In genomic region chrIII:9631117-9631655, ce11 we compare ENCODE assay signal across 4 worm cellular contexts.
A peak's percentile ranks its signal among the peaks of the same experiment; 100 is the strongest.
TF ChIP-seq lines count a peak whose summit lies in the region.

Gene ubc-7, minus strand, starts transcription at chrIII:9631167.

TF ChIP-seq in whole organism, L2 larva, 48 proteins besides CTCF, POLR2A, EP300 and RAD21 (continues in another document):
- TF ChIP-seq lin-11 (tag; optimal IDR thresholded peaks at IDR 0.05; lab: Kevin White, UChicago), result peak; percentile 81
- TF ChIP-seq mdl-1 (tag; optimal IDR thresholded peaks at IDR 0.05; lab: Kevin White, UChicago), result peak in 1 of 2 experiments; percentile 72
- TF ChIP-seq snpc-4 (tag; optimal IDR thresholded peaks at IDR 0.05; lab: Kevin White, UChicago), result peak; percentile 39
- TF ChIP-seq peb-1 (tag; optimal IDR thresholded peaks at IDR 0.05; lab: Kevin White, UChicago), result no peak
- peak; percentile 97 for TF ChIP-seq blmp-1 (tag; optimal IDR thresholded peaks at IDR 0.05; lab: Kevin White, UChicago; ENCODE audit: insufficient read depth)
- peak; percentile 59 for TF ChIP-seq sem-4 (tag; optimal IDR thresholded peaks at IDR 0.05; lab: Kevin White, UChicago)
- TF ChIP-seq ztf-11 (tag; optimal IDR thresholded peaks at IDR 0.05; lab: Kevin White, UChicago), result no peak
- no peak for TF ChIP-seq dmd-4 (tag; optimal IDR thresholded peaks at IDR 0.05; lab: Kevin White, UChicago)
- TF ChIP-seq ZK546.5 (tag; optimal IDR thresholded peaks at IDR 0.05; lab: Kevin White, UChicago), result peak; percentile 26
- TF ChIP-seq nhr-21 (tag; optimal IDR thresholded peaks at IDR 0.05; lab: Kevin White, UChicago), result peak; percentile 84
- TF ChIP-seq nhr-11 (tag; optimal IDR thresholded peaks at IDR 0.05; lab: Kevin White, UChicago), result no peak
- peak; percentile 83 for TF ChIP-seq C34F6.9 (tag; optimal IDR thresholded peaks at IDR 0.05; lab: Kevin White, UChicago)
- TF ChIP-seq nhr-6 (tag; optimal IDR thresholded peaks at IDR 0.05; lab: Kevin White, UChicago), result peak; percentile 67
- TF ChIP-seq skn-1 (tag; optimal IDR thresholded peaks at IDR 0.05; lab: Kevin White, UChicago), result peak; percentile 60
- TF ChIP-seq mab-5 (tag; optimal IDR thresholded peaks at IDR 0.05; lab: Kevin White, UChicago), result peak; percentile 74
- TF ChIP-seq F13H6.1 (tag; optimal IDR thresholded peaks at IDR 0.05; lab: Kevin White, UChicago), result peak; percentile 64
- TF ChIP-seq alr-1 (tag; optimal IDR thresholded peaks at IDR 0.05; lab: Kevin White, UChicago), result no peak
- TF ChIP-seq ztf-4 (tag; optimal IDR thresholded peaks at IDR 0.05; lab: Kevin White, UChicago), result peak; percentile 57
- TF ChIP-seq nhr-23 (tag; optimal IDR thresholded peaks at IDR 0.05; lab: Kevin White, UChicago), result no peak
- TF ChIP-seq nhr-10 (tag; optimal IDR thresholded peaks at IDR 0.05; lab: Kevin White, UChicago), result no peak
- peak; percentile 98 for TF ChIP-seq gmeb-1 (tag; optimal IDR thresholded peaks at IDR 0.05; lab: Kevin White, UChicago)
- TF ChIP-seq unc-55 (GFP tag; optimal IDR thresholded peaks at IDR 0.05; lab: Kevin White, UChicago), result peak; percentile 95
- TF ChIP-seq lsy-2 (tag; optimal IDR thresholded peaks at IDR 0.05; lab: Kevin White, UChicago), result peak; percentile 61 to 92

TF ChIP-seq in whole organism, L4 larva, 104 proteins besides CTCF, POLR2A, EP300 and RAD21 (continues in another document):
- TF ChIP-seq daf-16 (GFP tag; optimal IDR thresholded peaks at IDR 0.05; lab: Kevin White, UChicago) (no peak), daf-16 (tag; optimal IDR thresholded peaks at IDR 0.05; lab: Kevin White, UChicago) (peak; percentile 62), nhr-41 (GFP tag; IDR thresholded peaks at IDR 0.05; lab: Robert Waterston, UW) (no peak), ceh-44 (GFP tag; IDR thresholded peaks at IDR 0.05; lab: Robert Waterston, UW) (no peak), mxl-3 (GFP tag; optimal IDR thresholded peaks at IDR 0.05; lab: Kevin White, UChicago) (peak; percentile 51), lin-38 (GFP tag; IDR thresholded peaks at IDR 0.05; lab: Robert Waterston, UW) (peak; percentile 80), hlh-30 (tag; optimal IDR thresholded peaks at IDR 0.05; lab: Kevin White, UChicago; ENCODE audit: insufficient read depth) (peak; percentile 98), mes-2 (tag; optimal IDR thresholded peaks at IDR 0.05; lab: Kevin White, UChicago; ENCODE audit: poor library complexity, severe bottlenecking) (peak; percentile 67), rbr-2 (tag; optimal IDR thresholded peaks at IDR 0.05; lab: Kevin White, UChicago) (peak; percentile 52), ceh-82 (tag; optimal IDR thresholded peaks at IDR 0.05; lab: Kevin White, UChicago) (no peak), ceh-28 (tag; optimal IDR thresholded peaks at IDR 0.05; lab: Kevin White, UChicago) (peak; percentile 29), nhr-6 (tag; optimal IDR thresholded peaks at IDR 0.05; lab: Kevin White, UChicago) (peak; percentile 96), hmg-1.1 (GFP tag; IDR thresholded peaks at IDR 0.05; lab: Robert Waterston, UW) (peak; percentile 66; the same call in 1 of the 2 replicates), lsy-2 (tag; optimal IDR thresholded peaks at IDR 0.05; lab: Kevin White, UChicago) (peak in 1 of 2 experiments; percentile 92), lin-13 (GFP tag; optimal IDR thresholded peaks at IDR 0.05; lab: Kevin White, UChicago) (peak; percentile 64), nhr-102 (tag; optimal IDR thresholded peaks at IDR 0.05; lab: Kevin White, UChicago) (peak; percentile 21), unc-39 (tag; optimal IDR thresholded peaks at IDR 0.05; lab: Kevin White, UChicago) (no peak), lin-39 (tag; optimal IDR thresholded peaks at IDR 0.05; lab: Kevin White, UChicago) (no peak), set-16 (GFP tag; IDR thresholded peaks at IDR 0.05; lab: Robert Waterston, UW) (no peak), lin-15B (tag; optimal IDR thresholded peaks at IDR 0.05; lab: Kevin White, UChicago) (no peak), hif-1 (tag; optimal IDR thresholded peaks at IDR 0.05; lab: Kevin White, UChicago) (peak in 1 of 2 experiments; percentile 52), mdl-1 (tag; optimal IDR thresholded peaks at IDR 0.05; lab: Kevin White, UChicago) (peak in 1 of 2 experiments; percentile 90)

TF ChIP-seq in whole organism, late embryonic, 69 proteins besides CTCF, POLR2A, EP300 and RAD21:
- peak; percentile 60 for TF ChIP-seq hlh-30 (tag; optimal IDR thresholded peaks at IDR 0.05; lab: Kevin White, UChicago; ENCODE audit: insufficient read depth)
- no peak for TF ChIP-seq dmd-4 (tag; optimal IDR thresholded peaks at IDR 0.05; lab: Kevin White, UChicago; ENCODE audit: borderline replicate concordance)
- TF ChIP-seq ceh-30 (tag; optimal IDR thresholded peaks at IDR 0.05; lab: Kevin White, UChicago), result no peak
- TF ChIP-seq ets-4 (tag; optimal IDR thresholded peaks at IDR 0.05; lab: Kevin White, UChicago), result no peak
- TF ChIP-seq dve-1 (tag; optimal IDR thresholded peaks at IDR 0.05; lab: Kevin White, UChicago), result no peak
- no peak for TF ChIP-seq tbx-2 (tag; optimal IDR thresholded peaks at IDR 0.05; lab: Kevin White, UChicago)
- TF ChIP-seq ceh-18 (tag; optimal IDR thresholded peaks at IDR 0.05; lab: Kevin White, UChicago), result peak; percentile 4
- no peak for TF ChIP-seq sdc-2 (tag; optimal IDR thresholded peaks at IDR 0.05; lab: Kevin White, UChicago)
- peak; percentile 57 for TF ChIP-seq nfya-1 (tag; optimal IDR thresholded peaks at IDR 0.05; lab: Kevin White, UChicago)
- TF ChIP-seq ceh-31 (tag; optimal IDR thresholded peaks at IDR 0.05; lab: Kevin White, UChicago), result peak; percentile 34
- peak; percentile 33 for TF ChIP-seq ceh-19 (GFP tag; optimal IDR thresholded peaks at IDR 0.05; lab: Kevin White, UChicago)
- TF ChIP-seq ahr-1 (tag; optimal IDR thresholded peaks at IDR 0.05; lab: Kevin White, UChicago), result no peak
- TF ChIP-seq unc-42 (tag; optimal IDR thresholded peaks at IDR 0.05; lab: Kevin White, UChicago), result peak; percentile 37
- no peak for TF ChIP-seq madf-2 (tag; optimal IDR thresholded peaks at IDR 0.05; lab: Kevin White, UChicago)
- TF ChIP-seq unc-55 (GFP tag; optimal IDR thresholded peaks at IDR 0.05; lab: Kevin White, UChicago), result peak; percentile 11
- no peak for TF ChIP-seq che-1 (tag; optimal IDR thresholded peaks at IDR 0.05; lab: Kevin White, UChicago)

TF ChIP-seq in whole organism, mixed stage, embryonic, 35 proteins besides CTCF, POLR2A, EP300 and RAD21:
- TF ChIP-seq nhr-28 (tag; optimal IDR thresholded peaks at IDR 0.05; lab: Kevin White, UChicago) (no peak), cnd-1 (tag; optimal IDR thresholded peaks at IDR 0.05; lab: Kevin White, UChicago) (no peak), lsy-2 (tag; optimal IDR thresholded peaks at IDR 0.05; lab: Kevin White, UChicago) (peak; percentile 77), ham-2 (GFP tag; optimal IDR thresholded peaks at IDR 0.05; lab: Kevin White, UChicago) (no peak), flh-1 (GFP tag; optimal IDR thresholded peaks at IDR 0.05; lab: Kevin White, UChicago) (no peak), nhr-76 (tag; optimal IDR thresholded peaks at IDR 0.05; lab: Kevin White, UChicago) (no peak), bed-3 (GFP tag; optimal IDR thresholded peaks at IDR 0.05; lab: Kevin White, UChicago) (no peak), nhr-12 (tag; optimal IDR thresholded peaks at IDR 0.05; lab: Kevin White, UChicago) (no peak), M03D4.4 (tag; optimal IDR thresholded peaks at IDR 0.05; lab: Kevin White, UChicago) (no peak), ztf-11 (tag; optimal IDR thresholded peaks at IDR 0.05; lab: Kevin White, UChicago) (no peak), tbx-8 (GFP tag; optimal IDR thresholded peaks at IDR 0.05; lab: Kevin White, UChicago) (no peak), ceh-39 (tag; optimal IDR thresholded peaks at IDR 0.05; lab: Kevin White, UChicago) (no peak), unc-62 (GFP tag; optimal IDR thresholded peaks at IDR 0.05; lab: Kevin White, UChicago) (no peak), sptf-1 (tag; optimal IDR thresholded peaks at IDR 0.05; lab: Kevin White, UChicago) (peak; percentile 13), sem-2 (GFP tag; optimal IDR thresholded peaks at IDR 0.05; lab: Kevin White, UChicago) (no peak), mep-1 (tag; optimal IDR thresholded peaks at IDR 0.05; lab: Kevin White, UChicago) (peak; percentile 75), ces-1 (GFP tag; optimal IDR thresholded peaks at IDR 0.05; lab: Kevin White, UChicago) (peak; percentile 67), lin-32 (GFP tag; optimal IDR thresholded peaks at IDR 0.05; lab: Kevin White, UChicago) (no peak), unc-39 (tag; optimal IDR thresholded peaks at IDR 0.05; lab: Kevin White, UChicago) (no peak), blmp-1 (tag; optimal IDR thresholded peaks at IDR 0.05; lab: Kevin White, UChicago) (peak; percentile 85), ceh-43 (GFP tag; optimal IDR thresholded peaks at IDR 0.05; lab: Kevin White, UChicago) (no peak), elt-3 (tag; optimal IDR thresholded peaks at IDR 0.05; lab: Kevin White, UChicago) (no peak), ceh-83 (GFP tag; optimal IDR thresholded peaks at IDR 0.05; lab: Kevin White, UChicago) (no peak), mab-5 (tag; optimal IDR thresholded peaks at IDR 0.05; lab: Kevin White, UChicago) (peak; percentile 19), drap-1 (GFP tag; optimal IDR thresholded peaks at IDR 0.05; lab: Kevin White, UChicago) (no peak), pha-4 (tag; optimal IDR thresholded peaks at IDR 0.05; lab: Kevin White, UChicago) (peak; percentile 70), nhr-237 (tag; optimal IDR thresholded peaks at IDR 0.05; lab: Kevin White, UChicago) (peak; percentile 63), lin-13 (tag; optimal IDR thresholded peaks at IDR 0.05; lab: Kevin White, UChicago) (peak; percentile 8), mls-2 (tag; optimal IDR thresholded peaks at IDR 0.05; lab: Kevin White, UChicago) (no peak), unc-120 (tag; optimal IDR thresholded peaks at IDR 0.05; lab: Kevin White, UChicago; ENCODE audit: poor library complexity, severe bottlenecking) (peak; percentile 5), elt-1 (tag; optimal IDR thresholded peaks at IDR 0.05; lab: Kevin White, UChicago; ENCODE audit: borderline replicate concordance, insufficient read depth) (no peak), nhr-2 (tag; optimal IDR thresholded peaks at IDR 0.05; lab: Kevin White, UChicago) (no peak), zip-8 (tag; optimal IDR thresholded peaks at IDR 0.05; lab: Kevin White, UChicago) (no peak), hlh-1 (tag; optimal IDR thresholded peaks at IDR 0.05; lab: Kevin White, UChicago) (no peak), snpc-4 (tag; optimal IDR thresholded peaks at IDR 0.05; lab: Kevin White, UChicago) (no peak)
